Worm (Caenorhabditis elegans) whole organism, L2 larva: ENCODE measurements around the gene pfs-2.

ENCODE experiments used
- C34F6.9 ChIP-seq: fragments of 150-350 bp; optimal IDR thresholded peaks from 2 replicates; lab custom pipeline; 2014; ENCODE audit warnings: missing biosample characterization, missing genetic modification characterization
- F13H6.1 ChIP-seq: sonication (generic microtip); optimal IDR thresholded peaks from 2 replicates; lab custom pipeline; 2016; ENCODE audit warnings: missing genetic modification characterization, missing compliant biosample characterization
- R02D3.7 ChIP-seq: fragments of 150-350 bp; optimal IDR thresholded peaks from 2 replicates; lab custom pipeline; 2014; ENCODE audit warnings: missing biosample characterization, missing genetic modification characterization
- Y55F3AM.14 ChIP-seq: fragments of 200-800 bp; sonication (Bioruptor generic); optimal IDR thresholded peaks from 2 replicates; lab custom pipeline; 2018; ENCODE audit warnings: mild to moderate bottlenecking, missing genetic modification characterization, missing compliant biosample characterization
- ZK546.5 ChIP-seq: sonication (generic microtip); optimal IDR thresholded peaks from 2 replicates; lab custom pipeline; 2017; ENCODE audit warnings: missing biosample characterization, missing genetic modification characterization
- alr-1 ChIP-seq: fragments of 150-350 bp; optimal IDR thresholded peaks from 2 replicates; lab custom pipeline; 2014; ENCODE audit warnings: missing biosample characterization, missing genetic modification characterization
- aly-2 ChIP-seq: fragments of 150-350 bp; optimal IDR thresholded peaks from 2 replicates; lab custom pipeline; 2014; ENCODE audit warnings: missing biosample characterization, missing genetic modification characterization
- ama-1 ChIP-seq: fragments of 150-350 bp; optimal IDR thresholded peaks from 2 replicates; lab custom pipeline; 2018; ENCODE audit warnings: inconsistent platforms
- blmp-1 ChIP-seq: sonication (generic microtip); optimal IDR thresholded peaks from 2 replicates; lab custom pipeline; 2017; ENCODE audit warnings: missing genetic modification characterization, mild to moderate bottlenecking, missing compliant biosample characterization, antibody characterized with exemption, moderate library complexity; ENCODE audit not compliant: insufficient read depth
- ceh-16 ChIP-seq: fragments of 150-350 bp; optimal IDR thresholded peaks from 2 replicates; lab custom pipeline; 2014; ENCODE audit warnings: missing biosample characterization, missing genetic modification characterization
- ceh-82 ChIP-seq: fragments of 150-350 bp; optimal IDR thresholded peaks from 2 replicates; lab custom pipeline; 2014; ENCODE audit warnings: missing biosample characterization, missing genetic modification characterization
- crh-2 ChIP-seq: sonication (generic microtip); optimal IDR thresholded peaks from 2 replicates; lab custom pipeline; 2017; ENCODE audit warnings: missing biosample characterization, missing genetic modification characterization
- dmd-4 ChIP-seq: sonication (generic microtip); optimal IDR thresholded peaks from 2 replicates; lab custom pipeline; 2017; ENCODE audit warnings: missing biosample characterization, missing genetic modification characterization
- egl-27 ChIP-seq: sonication (generic microtip); optimal IDR thresholded peaks from 3 replicates; lab custom pipeline; 2017; ENCODE audit warnings: missing biosample characterization, missing genetic modification reagents, missing genetic modification characterization
- elt-1 ChIP-seq: fragments of 150-350 bp; optimal IDR thresholded peaks from 2 replicates; lab custom pipeline; 2014; ENCODE audit warnings: missing biosample characterization, missing genetic modification characterization
- elt-3 ChIP-seq: sonication (generic microtip); optimal IDR thresholded peaks from 2 replicates; lab custom pipeline; 2017; ENCODE audit warnings: missing biosample characterization, missing genetic modification characterization
- fos-1 ChIP-seq: fragments of 150-350 bp; optimal IDR thresholded peaks from 2 replicates; lab custom pipeline; 2014; ENCODE audit warnings: missing biosample characterization, missing genetic modification characterization
- gmeb-1 ChIP-seq: fragments of 150-350 bp; optimal IDR thresholded peaks from 2 replicates; lab custom pipeline; 2014; ENCODE audit warnings: missing biosample characterization, missing genetic modification characterization
- lin-11 ChIP-seq: fragments of 150-350 bp; sonication (generic microtip); optimal IDR thresholded peaks from 2 replicates; lab custom pipeline; 2014; ENCODE audit warnings: missing biosample characterization, missing genetic modification characterization, inconsistent platforms, mixed read lengths
- lin-13 ChIP-seq: fragments of 150-350 bp; optimal IDR thresholded peaks from 2 replicates; lab custom pipeline; 2014; ENCODE audit warnings: missing biosample characterization, missing genetic modification reagents, missing genetic modification characterization
- lin-39 ChIP-seq: fragments of 150-350 bp; optimal IDR thresholded peaks from 2 replicates; lab custom pipeline; 2014; ENCODE audit warnings: missing biosample characterization, missing genetic modification reagents, missing genetic modification characterization
- lsy-2 ChIP-seq, 2 experiments: fragments of 150-350 bp in 1 of 2; sonication (generic microtip) in 1 of 2; optimal IDR thresholded peaks; 2 replicates each; lab custom pipeline; 2014 to 2017; ENCODE audit warnings: missing biosample characterization in 2 of 2, missing genetic modification characterization in 2 of 2
- mab-5 ChIP-seq: fragments of 150-350 bp; optimal IDR thresholded peaks from 2 replicates; lab custom pipeline; 2014; ENCODE audit warnings: missing biosample characterization, missing genetic modification characterization
- mbf-1 ChIP-seq: sonication (generic microtip); optimal IDR thresholded peaks from 2 replicates; lab custom pipeline; 2017; ENCODE audit warnings: missing biosample characterization, missing genetic modification characterization
- mdl-1 ChIP-seq, 2 experiments: fragments of 150-350 bp in 1 of 2; sonication (generic microtip) in 1 of 2; optimal IDR thresholded peaks; 2 replicates each; lab custom pipeline; 2017; ENCODE audit warnings: missing biosample characterization in 2 of 2, missing genetic modification characterization in 2 of 2
- nhr-10 ChIP-seq: sonication (generic microtip); optimal IDR thresholded peaks from 2 replicates; lab custom pipeline; 2017; ENCODE audit warnings: missing biosample characterization, missing genetic modification characterization
- nhr-11 ChIP-seq: fragments of 150-350 bp; optimal IDR thresholded peaks from 2 replicates; lab custom pipeline; 2014; ENCODE audit warnings: missing biosample characterization, missing genetic modification characterization
- nhr-12 ChIP-seq: fragments of 150-350 bp; optimal IDR thresholded peaks from 2 replicates; lab custom pipeline; 2014; ENCODE audit warnings: missing biosample characterization, missing genetic modification characterization
- nhr-129 ChIP-seq: fragments of 150-350 bp; optimal IDR thresholded peaks from 2 replicates; lab custom pipeline; 2014; ENCODE audit warnings: missing biosample characterization, missing genetic modification characterization
- nhr-21 ChIP-seq: fragments of 150-350 bp; optimal IDR thresholded peaks from 2 replicates; lab custom pipeline; 2014; ENCODE audit warnings: missing biosample characterization, missing genetic modification characterization
- nhr-23 ChIP-seq: fragments of 150-350 bp; optimal IDR thresholded peaks from 2 replicates; lab custom pipeline; 2014; ENCODE audit warnings: missing biosample characterization, missing genetic modification reagents, missing genetic modification characterization
- nhr-237 ChIP-seq: fragments of 150-350 bp; optimal IDR thresholded peaks from 2 replicates; lab custom pipeline; 2014; ENCODE audit warnings: missing biosample characterization, missing genetic modification characterization
- nhr-25 ChIP-seq: fragments of 150-350 bp; sonication (generic microtip); optimal IDR thresholded peaks from 3 replicates; lab custom pipeline; 2014; ENCODE audit warnings: missing biosample characterization, missing genetic modification characterization
- nhr-6 ChIP-seq: fragments of 150-350 bp; optimal IDR thresholded peaks from 2 replicates; lab custom pipeline; 2014; ENCODE audit warnings: missing biosample characterization, missing genetic modification characterization
- nhr-77 ChIP-seq: fragments of 150-350 bp; optimal IDR thresholded peaks from 2 replicates; lab custom pipeline; 2014; ENCODE audit warnings: missing biosample characterization, missing genetic modification characterization
- peb-1 ChIP-seq: fragments of 150-350 bp; optimal IDR thresholded peaks from 2 replicates; lab custom pipeline; 2014; ENCODE audit warnings: missing biosample characterization, missing genetic modification characterization
- sem-4 ChIP-seq: fragments of 150-350 bp; optimal IDR thresholded peaks from 2 replicates; lab custom pipeline; 2014; ENCODE audit warnings: missing biosample characterization, missing genetic modification reagents, missing genetic modification characterization
- skn-1 ChIP-seq: sonication (generic microtip); optimal IDR thresholded peaks from 2 replicates; lab custom pipeline; 2017; ENCODE audit warnings: missing biosample characterization, missing genetic modification characterization
- sma-3 ChIP-seq: sonication (generic microtip); optimal IDR thresholded peaks from 2 replicates; lab custom pipeline; 2016; ENCODE audit warnings: missing genetic modification reagents, missing genetic modification characterization, missing compliant biosample characterization
- sma-9 ChIP-seq, 2 experiments: fragments of 150-350 bp in 1 of 2; sonication (generic microtip) in 1 of 2; optimal IDR thresholded peaks; 2 replicates each; lab custom pipeline; 2014 to 2016; ENCODE audit warnings: missing genetic modification characterization in 2 of 2, mild to moderate bottlenecking in 1 of 2, missing biosample characterization in 1 of 2, missing compliant biosample characterization in 1 of 2, missing genetic modification reagents in 1 of 2, moderate library complexity in 1 of 2
- snpc-4 ChIP-seq: fragments of 150-350 bp; optimal IDR thresholded peaks from 2 replicates; lab custom pipeline; 2014; ENCODE audit warnings: missing biosample characterization, missing genetic modification characterization
- unc-39 ChIP-seq: fragments of 150-350 bp; optimal IDR thresholded peaks from 2 replicates; lab custom pipeline; 2014; ENCODE audit warnings: missing biosample characterization, missing genetic modification characterization
- unc-55 ChIP-seq: fragments of 150-350 bp; sonication (generic microtip); optimal IDR thresholded peaks from 3 replicates; lab custom pipeline; 2014; ENCODE audit warnings: missing biosample characterization, missing genetic modification reagents, missing genetic modification characterization
- unc-62 ChIP-seq: fragments of 150-350 bp; optimal IDR thresholded peaks from 2 replicates; lab custom pipeline; 2014; ENCODE audit warnings: missing biosample characterization, missing genetic modification reagents, missing genetic modification characterization
- zag-1 ChIP-seq: fragments of 150-350 bp; optimal IDR thresholded peaks from 2 replicates; lab custom pipeline; 2014; ENCODE audit warnings: missing biosample characterization, missing genetic modification characterization
- ztf-1 ChIP-seq: fragments of 200-800 bp; sonication (Bioruptor generic); conservative IDR thresholded peaks from 2 replicates; pipeline ENCODE4 v1.3.6; 2022; ENCODE audit warnings: missing genetic modification characterization, missing compliant biosample characterization
- ztf-11 ChIP-seq: sonication (generic microtip); optimal IDR thresholded peaks from 2 replicates; lab custom pipeline; 2017; ENCODE audit warnings: missing biosample characterization, missing genetic modification characterization
- ztf-4 ChIP-seq: fragments of 150-350 bp; optimal IDR thresholded peaks from 2 replicates; lab custom pipeline; 2014; ENCODE audit warnings: missing biosample characterization, missing genetic modification characterization

Gene pfs-2

ce11 chrII:14357936-14358416 lies at the start of gene pfs-2, which contains the start of gene agl-1:
Gene pfs-2 (plus strand): TSS chrII:14358366.
Gene agl-1 (minus strand): TSS chrII:14358113.
- peak; percentile 48 for TF ChIP-seq snpc-4 (tag; lab: Kevin White, UChicago)
- no peak for TF ChIP-seq unc-39
- TF ChIP-seq mbf-1 (tag; lab: Kevin White, UChicago) = no peak
- no peak for TF ChIP-seq alr-1 (tag; lab: Kevin White, UChicago)
- peak; percentile 77 for TF ChIP-seq lin-13 (GFP tag; lab: Kevin White, UChicago)
- TF ChIP-seq C34F6.9 (tag; lab: Kevin White, UChicago) = peak; percentile 91
- TF ChIP-seq gmeb-1 (tag; lab: Kevin White, UChicago) = peak; percentile 90
- TF ChIP-seq nhr-21 = no peak
- TF ChIP-seq skn-1 (tag; lab: Kevin White, UChicago) = no peak
- TF ChIP-seq ZK546.5 (tag; lab: Kevin White, UChicago) = peak; percentile 43
- no peak for TF ChIP-seq ceh-82 (tag; lab: Kevin White, UChicago)
- TF ChIP-seq R02D3.7 (tag; lab: Kevin White, UChicago) = no peak
- no peak for TF ChIP-seq nhr-12 (tag; lab: Kevin White, UChicago)
- TF ChIP-seq lin-11 (tag; lab: Kevin White, UChicago) = peak; percentile 7
- no peak for TF ChIP-seq nhr-77 (tag; lab: Kevin White, UChicago)
- TF ChIP-seq unc-55 (GFP tag; lab: Kevin White, UChicago) = peak; percentile 84
- TF ChIP-seq unc-62 (GFP tag; lab: Kevin White, UChicago) = no peak
- no peak for TF ChIP-seq lin-39 (tag; lab: Kevin White, UChicago)
- no peak for TF ChIP-seq ztf-1 (GFP tag; lab: Robert Waterston, UW)
- no peak for TF ChIP-seq aly-2 (tag; lab: Kevin White, UChicago)
- no peak for TF ChIP-seq elt-3 (tag; lab: Kevin White, UChicago)
- TF ChIP-seq elt-1 (tag; lab: Kevin White, UChicago) = no peak
- TF ChIP-seq nhr-129 = peak; percentile 81
- peak; percentile 25 for TF ChIP-seq ama-1
- TF ChIP-seq zag-1 (tag; lab: Kevin White, UChicago) = peak; percentile 39
- peak; percentile 53 for TF ChIP-seq mab-5 (tag; lab: Kevin White, UChicago)
- peak; percentile 22 for TF ChIP-seq sem-4 (tag; lab: Kevin White, UChicago)
- TF ChIP-seq crh-2 (tag; lab: Kevin White, UChicago) = peak; percentile 82
- TF ChIP-seq sma-3 (GFP tag; lab: Kevin White, UChicago) = peak; percentile 40
- TF ChIP-seq nhr-6 (tag; lab: Kevin White, UChicago) = no peak
- no peak for TF ChIP-seq nhr-10
- TF ChIP-seq dmd-4 = no peak
- no peak for TF ChIP-seq nhr-11 (tag; lab: Kevin White, UChicago)
- peak; percentile 51 for TF ChIP-seq Y55F3AM.14 (GFP tag; lab: Kevin White, UChicago)
- no peak for TF ChIP-seq peb-1 (tag; lab: Kevin White, UChicago)
- TF ChIP-seq F13H6.1 (tag; lab: Kevin White, UChicago) = peak; percentile 64
- no peak for TF ChIP-seq ztf-4
- TF ChIP-seq sma-9 (GFP tag; optimal IDR thresholded peaks at IDR 0.05; lab: Kevin White, UChicago) = peak; percentile 63
- TF ChIP-seq sma-9 (tag; optimal IDR thresholded peaks at IDR 0.05; lab: Kevin White, UChicago) = no peak
- peak; percentile 82 to 93 for TF ChIP-seq lsy-2 (tag; optimal IDR thresholded peaks at IDR 0.05; lab: Kevin White, UChicago)
- no peak for TF ChIP-seq ceh-16 (tag; lab: Kevin White, UChicago)
- TF ChIP-seq nhr-237 (tag; lab: Kevin White, UChicago) = no peak
- TF ChIP-seq blmp-1 (tag; lab: Kevin White, UChicago) = peak; percentile 2
- peak; percentile 31 for TF ChIP-seq fos-1 (tag; lab: Kevin White, UChicago)
- TF ChIP-seq nhr-23 (tag; lab: Kevin White, UChicago) = no peak
- TF ChIP-seq ztf-11 = no peak
- peak; percentile 10 for TF ChIP-seq egl-27
- TF ChIP-seq mdl-1 (tag; optimal IDR thresholded peaks at IDR 0.05; lab: Kevin White, UChicago) = peak; percentile 51 to 75
- peak; percentile 42 for TF ChIP-seq nhr-25 (tag; lab: Kevin White, UChicago)
